Worm (Caenorhabditis elegans) whole organism, L1 larva: Measurements from ENCODE around the gene F07E5.5.
"Not testable (repeated sequence)": the region's sequence is repeated elsewhere in the genome, so short reads cannot be mapped to it uniquely, and the experiment has no call there.

Experiments used
- C04F5.9 ChIP-seq: sonication (generic microtip); optimal IDR thresholded peaks from 2 replicates; lab custom pipeline; 2016; ENCODE audit warnings: missing genetic modification characterization, missing compliant biosample characterization
- F16B12.6 ChIP-seq: fragments of 150-350 bp; optimal IDR thresholded peaks from 2 replicates; lab custom pipeline; 2014; ENCODE audit warnings: missing biosample characterization, missing genetic modification characterization
- Y116A8C.19 ChIP-seq: sonication (generic microtip); optimal IDR thresholded peaks from 2 replicates; lab custom pipeline; 2016; ENCODE audit warnings: missing compliant biosample characterization, missing genetic modification characterization, borderline replicate concordance
- aha-1 ChIP-seq: fragments of 150-350 bp; optimal IDR thresholded peaks from 2 replicates; lab custom pipeline; 2014; ENCODE audit warnings: missing biosample characterization, missing genetic modification characterization
- alr-1 ChIP-seq: fragments of 200-800 bp; sonication (Bioruptor generic); optimal IDR thresholded peaks from 2 replicates; lab custom pipeline; 2018; ENCODE audit warnings: borderline replicate concordance, mild to moderate bottlenecking, missing genetic modification characterization, missing compliant biosample characterization
- ama-1 ChIP-seq: fragments of 150-350 bp; optimal IDR thresholded peaks from 2 replicates; lab custom pipeline; 2014
- blmp-1 ChIP-seq: fragments of 150-350 bp; optimal IDR thresholded peaks from 2 replicates; lab custom pipeline; 2014; ENCODE audit warnings: missing biosample characterization, missing genetic modification characterization
- ceh-88 ChIP-seq: fragments of 200-800 bp; sonication (Bioruptor generic); IDR thresholded peaks from 2 replicates; pipeline ENCODE4 v1.3.6; 2022; ENCODE audit warnings: missing genetic modification characterization, missing compliant biosample characterization
- ces-1 ChIP-seq: fragments of 150-350 bp; optimal IDR thresholded peaks from 2 replicates; lab custom pipeline; 2014; ENCODE audit warnings: missing biosample characterization, missing genetic modification reagents, missing genetic modification characterization
- dsc-1 ChIP-seq: sonication (generic microtip); optimal IDR thresholded peaks from 2 replicates; lab custom pipeline; 2016; ENCODE audit warnings: mild to moderate bottlenecking, missing genetic modification characterization, missing compliant biosample characterization
- efl-1 ChIP-seq, 4 experiments: fragments of 150-350 bp; optimal IDR thresholded peaks in 3 of 4; peaks in 1 of 4; 1 replicate in 1 of 4; 2 replicates in 3 of 4; lab custom pipeline; 2014; ENCODE audit warnings: missing biosample characterization in 2 of 4, missing genetic modification characterization in 2 of 4, missing genetic modification reagents in 2 of 4
- efl-3 ChIP-seq: fragments of 200-800 bp; sonication (Bioruptor generic); optimal IDR thresholded peaks from 2 replicates; lab custom pipeline; 2018; ENCODE audit warnings: mild to moderate bottlenecking, missing genetic modification characterization, missing compliant biosample characterization
- ets-5 ChIP-seq: fragments of 200-800 bp; sonication (Bioruptor generic); IDR thresholded peaks from 2 replicates; pipeline ENCODE4 v1.3.6; 2022; ENCODE audit warnings: missing genetic modification characterization, missing compliant biosample characterization
- fkh-10 ChIP-seq: sonication (generic microtip); optimal IDR thresholded peaks from 2 replicates; lab custom pipeline; 2017; ENCODE audit warnings: missing biosample characterization, missing genetic modification reagents, missing genetic modification characterization
- fkh-8 ChIP-seq: sonication (generic microtip); optimal IDR thresholded peaks from 2 replicates; lab custom pipeline; 2016; ENCODE audit warnings: mild to moderate bottlenecking, missing genetic modification characterization, missing compliant biosample characterization
- fos-1 ChIP-seq: fragments of 150-350 bp; optimal IDR thresholded peaks from 2 replicates; lab custom pipeline; 2014; ENCODE audit warnings: missing biosample characterization, missing genetic modification characterization
- hpl-2 ChIP-seq: fragments of 150-350 bp; optimal IDR thresholded peaks from 2 replicates; lab custom pipeline; 2014; ENCODE audit warnings: missing biosample characterization, missing genetic modification reagents, missing genetic modification characterization
- isw-1 ChIP-seq: fragments of 200-800 bp; sonication (Bioruptor generic); IDR thresholded peaks from 2 replicates; pipeline ENCODE4 v1.3.6; 2022; ENCODE audit warnings: missing genetic modification characterization, missing compliant biosample characterization
- lin-13 ChIP-seq: fragments of 150-350 bp; optimal IDR thresholded peaks from 2 replicates; lab custom pipeline; 2014; ENCODE audit warnings: missing biosample characterization, missing genetic modification reagents, missing genetic modification characterization
- lin-15B ChIP-seq: fragments of 150-350 bp; sonication (generic microtip); optimal IDR thresholded peaks from 3 replicates; lab custom pipeline; 2014; ENCODE audit warnings: missing biosample characterization, missing genetic modification characterization
- lir-3 ChIP-seq: sonication (generic microtip); optimal IDR thresholded peaks from 2 replicates; lab custom pipeline; 2016; ENCODE audit warnings: mild to moderate bottlenecking, missing genetic modification characterization, moderate library complexity, missing compliant biosample characterization; ENCODE audit not compliant: poor library complexity
- mef-2 ChIP-seq: fragments of 150-350 bp; optimal IDR thresholded peaks from 2 replicates; lab custom pipeline; 2014; ENCODE audit warnings: missing biosample characterization, missing genetic modification characterization
- nhr-19 ChIP-seq: fragments of 200-800 bp; sonication (Bioruptor generic); conservative IDR thresholded peaks from 2 replicates; pipeline ENCODE4 v1.3.6; 2022; ENCODE audit warnings: missing genetic modification characterization, missing compliant biosample characterization
- nhr-237 ChIP-seq: fragments of 150-350 bp; optimal IDR thresholded peaks from 2 replicates; lab custom pipeline; 2014; ENCODE audit warnings: missing biosample characterization, missing genetic modification characterization
- nhr-77 ChIP-seq: fragments of 150-350 bp; optimal IDR thresholded peaks from 2 replicates; lab custom pipeline; 2014; ENCODE audit warnings: missing biosample characterization, missing genetic modification characterization
- nhr-84 ChIP-seq: sonication (generic microtip); optimal IDR thresholded peaks from 2 replicates; lab custom pipeline; 2017; ENCODE audit warnings: missing biosample characterization, missing genetic modification characterization
- snpc-4 ChIP-seq: fragments of 150-350 bp; optimal IDR thresholded peaks from 2 replicates; lab custom pipeline; 2014; ENCODE audit warnings: missing biosample characterization, missing genetic modification characterization
- swsn-7 ChIP-seq: sonication (generic microtip); optimal IDR thresholded peaks from 2 replicates; lab custom pipeline; 2016; ENCODE audit warnings: missing genetic modification characterization, missing compliant biosample characterization
- tlp-1 ChIP-seq: fragments of 150-350 bp; optimal IDR thresholded peaks from 2 replicates; lab custom pipeline; 2014; ENCODE audit warnings: missing biosample characterization, missing genetic modification characterization
- unc-30 ChIP-seq: sonication (generic microtip); optimal IDR thresholded peaks from 2 replicates; lab custom pipeline; 2017; ENCODE audit warnings: missing biosample characterization, missing genetic modification characterization
- vab-15 ChIP-seq: sonication (generic microtip); optimal IDR thresholded peaks from 2 replicates; lab custom pipeline; 2017; ENCODE audit warnings: missing genotype, mild to moderate bottlenecking, missing genetic modification characterization, missing compliant biosample characterization
- xbp-1 ChIP-seq: sonication (generic microtip); optimal IDR thresholded peaks from 2 replicates; lab custom pipeline; 2016; ENCODE audit warnings: missing genetic modification characterization, missing compliant biosample characterization
- ztf-11 ChIP-seq, 2 experiments: sonication (generic microtip); optimal IDR thresholded peaks; 2 replicates each; lab custom pipeline; 2016 to 2017; ENCODE audit warnings: missing genetic modification characterization in 2 of 2, missing biosample characterization in 1 of 2, missing compliant biosample characterization in 1 of 2
- ztf-4 ChIP-seq: fragments of 150-350 bp; optimal IDR thresholded peaks from 2 replicates; lab custom pipeline; 2014; ENCODE audit warnings: missing biosample characterization, missing genetic modification characterization

Gene F07E5.5

DNA sequence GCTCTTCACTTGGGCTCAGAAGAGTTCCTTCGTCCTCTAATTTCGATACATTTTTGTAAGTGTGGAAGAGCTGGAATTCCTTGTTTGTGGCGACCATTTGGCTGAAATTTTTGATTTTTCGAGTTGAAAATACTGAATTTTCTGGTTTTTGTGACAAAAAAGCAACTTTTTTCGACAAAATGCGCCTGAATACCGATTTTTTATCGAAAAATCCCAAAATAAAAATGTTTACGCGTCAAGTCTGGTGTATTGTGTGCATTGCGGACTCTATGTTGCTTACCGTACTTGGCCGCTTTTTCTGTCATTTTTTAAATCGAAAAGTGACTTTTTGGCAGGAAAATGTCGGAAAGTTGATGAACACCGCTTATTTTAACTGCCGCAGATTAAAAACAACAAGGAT is 28.5 kb downstream of the F07E5.5 start, which contains the start of gene bath-3:
bath-3 (minus strand) TSS at position 101 of the 400 bp plus-strand sequence.
- TF ChIP-seq nhr-77: no peak
- no peak for TF ChIP-seq nhr-19 (GFP tag; lab: Robert Waterston, UW)
- no peak for TF ChIP-seq lir-3 (tag; lab: Kevin White, UChicago)
- no peak for TF ChIP-seq blmp-1 (tag; lab: Kevin White, UChicago)
- TF ChIP-seq nhr-84 (tag; lab: Kevin White, UChicago): no peak
- TF ChIP-seq snpc-4 (tag; lab: Kevin White, UChicago): no peak
- TF ChIP-seq xbp-1: no peak
- no peak for TF ChIP-seq tlp-1
- no peak for TF ChIP-seq efl-3

DNA sequence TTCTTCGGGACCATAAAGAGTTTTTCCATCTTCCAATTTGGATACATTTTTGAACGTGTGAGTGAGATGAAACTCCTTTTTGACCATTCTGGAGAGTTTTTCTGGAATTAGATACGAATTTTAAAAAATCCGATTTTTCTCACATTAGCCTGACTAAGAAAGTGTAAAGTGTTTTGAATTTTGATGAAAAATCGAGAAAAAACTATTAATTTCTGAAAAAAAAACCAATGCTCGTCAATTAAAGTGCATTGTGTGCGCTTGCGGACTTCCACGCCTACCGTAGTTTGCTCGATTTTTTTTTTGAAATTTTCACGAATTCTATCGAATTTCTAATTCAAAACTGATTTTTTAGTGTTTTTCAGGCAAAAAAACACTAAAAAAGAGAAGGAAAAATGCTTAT is 30.2 kb downstream of the F07E5.5 start, which contains the start of gene bath-1:
bath-1 (minus strand) TSS at position 101 of the 400 bp plus-strand sequence.
- TF ChIP-seq F16B12.6 (tag; lab: Kevin White, UChicago) (no peak), ama-1 (lab: Kevin White, UChicago) (no peak), nhr-237 (tag; lab: Kevin White, UChicago) (no peak), lir-3 (tag; lab: Kevin White, UChicago) (no peak), mef-2 (no peak), lin-15B (tag; lab: Kevin White, UChicago) (no peak), xbp-1 (no peak), dsc-1 (tag; lab: Kevin White, UChicago) (no peak), ztf-11 (tag; optimal IDR thresholded peaks at IDR 0.05; lab: Kevin White, UChicago) (no peak), isw-1 (GFP tag; lab: Robert Waterston, UW) (no peak)

DNA sequence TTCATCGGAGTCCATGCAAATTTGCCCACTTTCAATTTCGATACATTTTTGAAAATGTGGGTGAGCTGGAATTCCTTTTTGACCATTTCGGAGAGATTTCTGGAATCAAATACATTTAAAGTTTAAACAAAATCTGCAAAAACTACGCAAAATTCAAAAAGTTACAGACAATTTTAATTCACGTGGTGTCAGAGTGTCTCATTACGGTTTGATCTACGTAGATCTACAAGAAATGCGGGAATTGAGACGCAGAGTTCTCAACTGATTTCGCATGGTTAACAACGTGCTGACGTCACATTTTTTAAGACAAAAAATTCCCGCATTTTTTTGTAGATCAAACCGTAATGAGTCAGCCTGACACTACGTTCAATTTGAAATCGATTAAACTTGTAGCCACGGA is 32.3 kb downstream of the F07E5.5 start, which contains the start of gene bath-21:
bath-21 (minus strand) TSS at position 101 of the 400 bp plus-strand sequence.
- no peak for TF ChIP-seq ztf-11 (tag; optimal IDR thresholded peaks at IDR 0.05; lab: Kevin White, UChicago)
- TF ChIP-seq ztf-4 (tag; lab: Kevin White, UChicago): no peak
- TF ChIP-seq unc-30 (tag; lab: Kevin White, UChicago): no peak
- TF ChIP-seq mef-2: no peak
- TF ChIP-seq lin-13 (GFP tag; lab: Kevin White, UChicago): no peak
- no peak for TF ChIP-seq ama-1 (lab: Kevin White, UChicago)
- no peak for TF ChIP-seq swsn-7 (tag; lab: Kevin White, UChicago)
- no peak for TF ChIP-seq xbp-1
- TF ChIP-seq ceh-88 (GFP tag; lab: Robert Waterston, UW): no peak
- no peak for TF ChIP-seq alr-1 (tag; lab: Kevin White, UChicago)
- TF ChIP-seq fos-1 (tag; lab: Kevin White, UChicago): no peak
- TF ChIP-seq ces-1: no peak
- no peak for TF ChIP-seq lin-15B (tag; lab: Kevin White, UChicago)
- TF ChIP-seq fkh-10 (GFP tag; lab: Kevin White, UChicago): no peak
- TF ChIP-seq hpl-2: no peak
- TF ChIP-seq fkh-8 (tag; lab: Kevin White, UChicago): no peak
- no peak for TF ChIP-seq aha-1 (tag; lab: Kevin White, UChicago)
- no peak for TF ChIP-seq efl-1 (optimal IDR thresholded peaks at IDR 0.05; lab: Kevin White, UChicago)
- TF ChIP-seq efl-1 (GFP tag; optimal IDR thresholded peaks at IDR 0.05 in 1 of 2; lab: Kevin White, UChicago): no peak

DNA sequence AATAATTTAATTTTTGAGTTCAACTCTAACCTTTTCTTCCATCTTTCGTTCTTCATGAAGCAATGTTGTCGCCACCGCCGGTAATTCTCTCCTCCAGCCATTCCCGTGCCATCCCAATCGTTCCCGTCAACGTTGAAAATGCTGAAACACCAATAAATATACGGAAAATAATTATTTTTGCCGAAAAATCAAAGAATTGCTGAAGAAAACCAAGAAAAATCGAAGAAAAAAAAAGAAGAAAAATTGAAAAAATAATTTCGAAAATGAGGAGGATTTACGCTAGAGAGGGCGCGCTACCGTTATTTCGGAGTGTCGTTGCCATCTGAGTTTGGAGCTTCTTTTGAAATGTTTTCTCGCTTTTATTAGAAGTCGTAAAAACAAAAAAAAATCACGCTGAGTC is 35.4 kb downstream of the F07E5.5 start, which contains the start of gene cya-2:
cya-2 (minus strand) TSS at position 101 of the 400 bp plus-strand sequence.
- TF ChIP-seq C04F5.9; nhr-237 (tag; lab: Kevin White, UChicago); ceh-88 (GFP tag; lab: Robert Waterston, UW): not testable (repeated sequence)

DNA sequence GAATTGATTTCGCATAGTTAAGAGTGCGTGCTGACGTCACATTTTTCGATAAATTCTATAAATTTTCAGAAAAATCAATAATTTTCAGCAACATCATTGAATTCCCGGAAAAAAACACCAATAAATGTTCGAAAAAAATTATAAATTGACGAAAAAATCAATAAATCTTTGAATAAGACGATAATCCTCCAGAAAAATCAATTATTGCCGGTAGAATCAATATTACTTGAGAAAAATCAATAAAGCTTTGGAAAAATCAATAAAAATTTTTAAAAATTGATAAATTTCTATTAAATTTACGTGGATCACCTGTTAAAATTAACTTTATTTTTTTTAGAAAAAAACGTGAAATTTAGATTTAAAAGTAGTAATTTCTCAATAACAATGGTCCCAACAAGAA is 45.0 kb downstream of the F07E5.5 start:
- TF ChIP-seq unc-30 (tag; lab: Kevin White, UChicago) (no peak), ets-5 (GFP tag; lab: Robert Waterston, UW) (no peak), Y116A8C.19 (tag; lab: Kevin White, UChicago) (no peak), vab-15 (no peak), hpl-2 (no peak), nhr-237 (tag; lab: Kevin White, UChicago) (no peak)
